Fruit fly (Drosophila melanogaster) S2 (cell line): ENCODE data around the gene Las.

Experiments used
- CG8478 ChIP-seq: fragments of >200 bp; optimal IDR thresholded peaks from 2 replicates; lab custom pipeline; 2018
- CTCF ChIP-seq, 2 experiments: fragments of >200 bp; optimal IDR thresholded peaks; 2 replicates each; lab custom pipeline; 2018

DNA sequence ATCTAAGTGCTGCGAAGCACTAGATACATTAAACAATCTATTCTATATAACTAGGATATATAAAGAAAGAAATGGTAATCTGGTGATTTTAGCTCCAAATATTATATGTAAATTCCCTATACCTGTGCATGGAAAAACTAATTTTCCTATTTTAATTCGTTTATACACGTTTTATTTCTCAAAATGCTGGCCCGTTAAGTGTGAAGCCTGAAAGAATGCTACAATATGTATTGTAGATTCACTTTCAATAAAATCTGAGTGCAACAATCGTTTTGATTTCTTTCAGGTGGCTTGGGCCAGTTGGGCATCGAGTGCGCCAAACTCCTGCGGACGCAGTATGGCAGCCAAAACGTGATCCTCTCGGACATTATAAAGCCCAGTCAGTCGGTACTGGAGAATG lies 35.3 kb upstream of the Las start:
- TF ChIP-seq CG8478 (lab: Kevin White, UChicago): no peak
- TF ChIP-seq CTCF (optimal IDR thresholded peaks at IDR 0.05; lab: Kevin White, UChicago): no peak
